Worm (Caenorhabditis elegans) whole organism, young adult: ENCODE results near the gene rev-3.

ENCODE experiments used
- B0035.1 ChIP-seq: sonication (generic microtip); optimal IDR thresholded peaks from 2 replicates; lab custom pipeline; 2016; ENCODE audit warnings: missing genetic modification characterization, mild to moderate bottlenecking, missing compliant biosample characterization, missing genotype, missing genetic modification reagents
- C06A6.2 ChIP-seq: fragments of 200-800 bp; sonication (Bioruptor generic); conservative IDR thresholded peaks from 2 replicates; pipeline ENCODE4 v1.3.6; 2022; ENCODE audit warnings: missing genetic modification characterization, missing compliant biosample characterization
- F33H1.4 ChIP-seq: fragments of 200-800 bp; sonication (Bioruptor generic); IDR thresholded peaks from 2 replicates; pipeline ENCODE4 v1.3.6; 2022; ENCODE audit warnings: missing genetic modification reagents, missing genetic modification characterization, missing compliant biosample characterization
- K12H6.12 ChIP-seq: fragments of 200-800 bp; sonication (Bioruptor generic); optimal IDR thresholded peaks from 2 replicates; lab custom pipeline; 2018; ENCODE audit warnings: mild to moderate bottlenecking, missing genetic modification characterization, missing compliant biosample characterization
- Y79H2A.3 ChIP-seq: fragments of 200-800 bp; sonication (Bioruptor generic); conservative IDR thresholded peaks from 2 replicates; pipeline ENCODE4 v1.3.6; 2022; ENCODE audit warnings: missing genetic modification reagents, missing genetic modification characterization, missing compliant biosample characterization
- attf-3 ChIP-seq: fragments of 200-800 bp; sonication (Bioruptor generic); conservative IDR thresholded peaks from 2 replicates; pipeline ENCODE4 v1.3.6; 2022; ENCODE audit warnings: missing genetic modification reagents, missing genetic modification characterization, missing compliant biosample characterization
- attf-5 ChIP-seq: fragments of 200-800 bp; sonication (Bioruptor generic); optimal IDR thresholded peaks from 2 replicates; lab custom pipeline; 2018; ENCODE audit warnings: mild to moderate bottlenecking, missing genetic modification characterization, missing compliant biosample characterization
- cebp-1 ChIP-seq, 2 experiments: fragments of 200-800 bp in 1 of 2; sonication (Bioruptor generic) in 1 of 2; sonication (generic microtip) in 1 of 2; IDR thresholded peaks in 1 of 2; optimal IDR thresholded peaks in 1 of 2; 2 replicates each; pipeline versions ENCODE4 v1.3.6 to Lab custom; 2017 to 2022; ENCODE audit warnings: missing compliant biosample characterization in 2 of 2, missing genetic modification characterization in 2 of 2, mild to moderate bottlenecking in 1 of 2, missing genetic modification reagents in 1 of 2, moderate library complexity in 1 of 2
- ceh-100 ChIP-seq: fragments of 200-800 bp; sonication (Bioruptor generic); IDR thresholded peaks from 2 replicates; pipeline ENCODE4 v1.3.6; 2022; ENCODE audit warnings: missing genetic modification reagents, missing genetic modification characterization, missing compliant biosample characterization
- ceh-40 ChIP-seq: fragments of 200-800 bp; sonication (Bioruptor generic); IDR thresholded peaks from 2 replicates; pipeline ENCODE4 v1.3.6; 2022; ENCODE audit warnings: missing genetic modification characterization, missing compliant biosample characterization
- ceh-91 ChIP-seq: fragments of 200-800 bp; sonication (Bioruptor generic); IDR thresholded peaks from 2 replicates; pipeline ENCODE4 v1.3.6; 2022; ENCODE audit warnings: missing genetic modification reagents, missing genetic modification characterization, missing compliant biosample characterization
- dox-1 ChIP-seq: fragments of 200-800 bp; sonication (Bioruptor generic); IDR thresholded peaks from 2 replicates; pipeline ENCODE4 v1.3.6; 2022; ENCODE audit warnings: missing genetic modification reagents, missing genetic modification characterization, missing compliant biosample characterization
- egrh-3 ChIP-seq: fragments of 200-800 bp; sonication (Bioruptor generic); IDR thresholded peaks from 2 replicates; pipeline ENCODE4 v1.3.6; 2022; ENCODE audit warnings: missing genetic modification reagents, missing genetic modification characterization, missing compliant biosample characterization
- hmg-1.2 ChIP-seq: fragments of 200-800 bp; sonication (Bioruptor generic); IDR thresholded peaks from 2 replicates; pipeline ENCODE4 v1.3.6; 2022; ENCODE audit warnings: missing genetic modification reagents, missing genetic modification characterization, missing compliant biosample characterization
- lag-1 ChIP-seq: fragments of 200-800 bp; sonication (Bioruptor generic); IDR thresholded peaks from 2 replicates; pipeline ENCODE4 v1.3.6; 2022; ENCODE audit warnings: missing genetic modification reagents, missing genetic modification characterization, missing compliant biosample characterization
- let-607 ChIP-seq, 2 experiments: fragments of 200-800 bp in 1 of 2; sonication (Bioruptor generic) in 1 of 2; sonication (generic microtip) in 1 of 2; optimal IDR thresholded peaks; 2 replicates each; lab custom pipeline; 2016 to 2018; ENCODE audit warnings: mild to moderate bottlenecking in 2 of 2, missing compliant biosample characterization in 2 of 2, missing genetic modification characterization in 2 of 2, moderate library complexity in 2 of 2, missing genotype in 1 of 2
- lin-40 ChIP-seq: sonication (generic microtip); optimal IDR thresholded peaks from 2 replicates; lab custom pipeline; 2016; ENCODE audit warnings: missing genetic modification characterization, mild to moderate bottlenecking, missing compliant biosample characterization, missing genotype, missing genetic modification reagents
- madf-6 ChIP-seq: fragments of 200-800 bp; sonication (Bioruptor generic); IDR thresholded peaks from 2 replicates; pipeline ENCODE4 v1.3.6; 2022; ENCODE audit warnings: missing genetic modification reagents, missing genetic modification characterization, missing compliant biosample characterization
- mel-28 ChIP-seq: sonication (generic microtip); optimal IDR thresholded peaks from 2 replicates; lab custom pipeline; 2016; ENCODE audit warnings: borderline replicate concordance, mild to moderate bottlenecking, missing genetic modification characterization, missing compliant biosample characterization
- nfyb-1 ChIP-seq: fragments of 200-800 bp; sonication (Bioruptor generic); IDR thresholded peaks from 2 replicates; pipeline ENCODE4 v1.3.6; 2022; ENCODE audit warnings: missing genetic modification reagents, missing genetic modification characterization, missing compliant biosample characterization
- nhr-179 ChIP-seq: sonication (generic microtip); optimal IDR thresholded peaks from 2 replicates; lab custom pipeline; 2016; ENCODE audit warnings: mild to moderate bottlenecking, missing genetic modification characterization, missing compliant biosample characterization
- nhr-80 ChIP-seq: sonication (generic microtip); optimal IDR thresholded peaks from 2 replicates; lab custom pipeline; 2016; ENCODE audit warnings: missing genetic modification characterization, missing compliant biosample characterization
- sdz-38 ChIP-seq: sonication (generic microtip); optimal IDR thresholded peaks from 2 replicates; lab custom pipeline; 2016; ENCODE audit warnings: missing genotype, missing genetic modification characterization, missing compliant biosample characterization
- snpc-1.3 ChIP-seq: sonication (generic microtip); optimal IDR thresholded peaks from 2 replicates; lab custom pipeline; 2017; ENCODE audit warnings: missing genetic modification characterization, mild to moderate bottlenecking, missing compliant biosample characterization, antibody characterized with exemption, moderate library complexity, missing genotype, missing genetic modification reagents; ENCODE audit not compliant: insufficient read depth
- somi-1 ChIP-seq: fragments of 200-800 bp; sonication (Bioruptor generic); optimal IDR thresholded peaks from 2 replicates; lab custom pipeline; 2018; ENCODE audit warnings: mild to moderate bottlenecking, missing genetic modification characterization, missing compliant biosample characterization
- tbp1 ChIP-seq: fragments of 200-800 bp; sonication (Bioruptor generic); optimal IDR thresholded peaks from 2 replicates; lab custom pipeline; 2018; ENCODE audit warnings: mild to moderate bottlenecking, missing genetic modification characterization, missing compliant biosample characterization
- unc-130 ChIP-seq: sonication (generic microtip); optimal IDR thresholded peaks from 2 replicates; lab custom pipeline; 2016; ENCODE audit warnings: missing genetic modification reagents, missing genetic modification characterization, missing compliant biosample characterization
- unc-62 ChIP-seq: fragments of 150-350 bp; optimal IDR thresholded peaks from 2 replicates; lab custom pipeline; 2014; ENCODE audit warnings: missing biosample characterization, missing genetic modification reagents, missing genetic modification characterization
- zfh-2 ChIP-seq: fragments of 200-800 bp; sonication (Bioruptor generic); conservative IDR thresholded peaks from 2 replicates; pipeline ENCODE4 v1.3.6; 2022; ENCODE audit warnings: missing genetic modification reagents, missing genetic modification characterization, missing compliant biosample characterization
- ztf-22 ChIP-seq: fragments of 200-800 bp; sonication (Bioruptor generic); optimal IDR thresholded peaks from 2 replicates; lab custom pipeline; 2018; ENCODE audit warnings: mild to moderate bottlenecking, missing genetic modification characterization, moderate library complexity, missing compliant biosample characterization
- ztf-25 ChIP-seq: fragments of 200-800 bp; sonication (Bioruptor generic); IDR thresholded peaks from 2 replicates; pipeline ENCODE4 v1.3.6; 2022; ENCODE audit warnings: missing genetic modification reagents, missing genetic modification characterization, missing compliant biosample characterization
- ztf-3 ChIP-seq: fragments of 200-800 bp; sonication (Bioruptor generic); optimal IDR thresholded peaks from 2 replicates; lab custom pipeline; 2018; ENCODE audit warnings: mild to moderate bottlenecking, missing genetic modification characterization, missing compliant biosample characterization
- ztf-6 ChIP-seq: fragments of 200-800 bp; sonication (Bioruptor generic); IDR thresholded peaks from 2 replicates; pipeline ENCODE4 v1.3.6; 2022; ENCODE audit warnings: missing genetic modification reagents, missing genetic modification characterization, missing compliant biosample characterization

rev-3 gene

DNA sequence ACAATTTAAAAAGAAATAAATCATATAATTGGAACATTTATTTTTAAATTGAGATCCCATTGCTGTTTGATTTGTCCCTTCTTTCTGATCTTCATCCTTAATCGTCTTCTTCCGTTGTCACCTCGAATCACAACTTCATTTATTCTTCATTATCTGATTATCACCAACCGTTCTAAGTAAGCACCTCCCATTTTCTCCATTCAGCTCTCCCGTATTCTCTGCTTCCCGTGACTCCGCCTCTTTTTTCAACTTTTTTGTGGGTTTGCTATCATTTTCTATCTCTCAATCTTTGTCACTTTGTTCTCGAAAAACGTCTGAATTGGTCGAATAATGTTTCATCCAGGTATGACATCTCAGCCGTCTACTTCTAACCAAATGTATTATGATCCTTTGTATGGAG lies 25.5 kb upstream of the rev-3 start, which contains the start of gene sma-4:
TSS of gene sma-4 (plus strand) at position 301 of the 400 bp plus-strand sequence.
- TF ChIP-seq attf-3 (GFP tag; lab: Robert Waterston, UW) (no peak), snpc-1.3 (tag; lab: Kevin White, UChicago) (no peak), ceh-40 (GFP tag; lab: Robert Waterston, UW) (no peak), nhr-80 (tag; lab: Kevin White, UChicago) (no peak), C06A6.2 (GFP tag; lab: Robert Waterston, UW) (no peak), unc-130 (GFP tag; lab: Kevin White, UChicago) (no peak), nhr-179 (tag; lab: Kevin White, UChicago) (no peak), mel-28 (no peak), Y79H2A.3 (GFP tag; lab: Robert Waterston, UW) (no peak), ztf-6 (no peak), ztf-25 (GFP tag; lab: Robert Waterston, UW) (no peak), ceh-91 (GFP tag; lab: Robert Waterston, UW) (no peak)

DNA sequence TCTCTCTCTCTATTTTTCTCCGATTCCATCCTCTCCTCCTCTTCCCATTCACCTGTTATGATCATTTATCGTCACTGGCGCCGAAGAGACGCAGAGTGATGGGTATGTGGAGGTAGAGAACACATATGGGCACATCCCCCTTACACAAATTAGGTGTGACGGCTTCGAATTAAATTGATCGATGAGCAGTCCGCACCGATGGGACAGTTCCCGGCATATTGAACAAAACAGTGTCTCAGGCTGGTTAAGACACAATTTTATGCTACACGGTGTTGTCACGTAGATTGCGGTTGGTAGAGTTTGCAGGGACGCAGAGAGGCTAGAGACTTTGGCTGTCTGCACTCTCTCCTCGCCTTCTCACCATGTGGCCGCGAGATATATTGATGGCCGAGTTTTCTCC lies 24.3 kb upstream of the rev-3 start, which contains the start of gene R12B2.7:
TSS of gene R12B2.7 (plus strand) at position 247 of the 400 bp plus-strand sequence.
- TF ChIP-seq zfh-2 (GFP tag; lab: Robert Waterston, UW) (peak; percentile 23; the same call in 1 of the 2 replicates), ztf-22 (peak; percentile 25), nhr-80 (tag; lab: Kevin White, UChicago) (peak; percentile 31), nfyb-1 (GFP tag; lab: Robert Waterston, UW) (no peak)

DNA sequence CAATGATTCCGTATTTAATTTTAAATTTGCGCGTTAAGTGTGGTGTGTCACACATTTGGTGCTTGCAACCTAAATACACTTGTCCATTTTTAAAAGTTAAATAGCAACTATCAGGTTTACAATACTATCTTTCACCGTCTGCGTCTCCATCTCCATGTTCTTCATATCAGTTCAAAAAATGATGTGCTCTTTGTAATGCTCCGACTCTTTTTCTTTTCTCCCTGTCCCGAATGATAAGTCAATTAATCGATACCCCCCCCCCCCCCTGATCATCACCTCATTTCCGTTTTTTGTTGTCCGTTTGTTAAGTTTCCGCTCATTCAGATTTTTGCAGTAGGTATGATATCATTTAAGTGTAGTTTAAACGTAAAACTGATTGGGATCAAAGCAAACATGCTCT lies 23.6 kb upstream of the rev-3 start:
- TF ChIP-seq lin-40 (no peak), ztf-3 (no peak), dox-1 (GFP tag; lab: Robert Waterston, UW) (no peak), F33H1.4 (GFP tag; lab: Robert Waterston, UW) (no peak), cebp-1 (GFP tag; IDR thresholded peaks at IDR 0.05; lab: Robert Waterston, UW) (no peak), cebp-1 (tag; optimal IDR thresholded peaks at IDR 0.05; lab: Kevin White, UChicago) (peak; percentile 34), hmg-1.2 (GFP tag; lab: Robert Waterston, UW) (0 out of 2 replicates have a peak, but pooled peaks have one; percentile 17), K12H6.12 (no peak), madf-6 (no peak), somi-1 (GFP tag; lab: Kevin White, UChicago) (no peak), sdz-38 (tag; lab: Kevin White, UChicago) (no peak), egrh-3 (GFP tag; lab: Robert Waterston, UW) (peak; percentile 47; the same call in 1 of the 2 replicates), attf-5 (GFP tag; lab: Kevin White, UChicago) (no peak), lag-1 (no peak), ceh-100 (GFP tag; lab: Robert Waterston, UW) (no peak)

DNA sequence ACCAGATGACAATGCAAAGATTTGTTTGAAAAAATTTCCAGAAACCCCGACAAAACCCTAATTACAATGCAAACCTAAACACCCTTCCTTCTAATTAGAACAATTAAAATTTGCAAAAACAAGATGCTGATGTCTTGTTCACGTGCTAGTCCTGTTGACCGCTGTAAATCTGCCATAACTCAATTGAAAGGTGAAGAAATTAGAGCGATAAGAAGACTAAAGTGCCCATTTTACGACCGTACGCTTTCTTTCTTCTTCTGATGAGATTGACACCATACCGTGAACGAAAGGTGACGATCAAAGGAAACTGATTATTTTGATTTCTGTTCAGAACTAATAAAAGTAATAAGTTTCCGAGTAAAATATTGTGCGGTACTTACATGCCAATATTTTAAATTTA lies 23.1 kb upstream of the rev-3 start:
- TF ChIP-seq B0035.1 (tag; lab: Kevin White, UChicago) = no peak
- TF ChIP-seq unc-62 = peak; percentile 6
- peak; percentile 55 for TF ChIP-seq nhr-80 (tag; lab: Kevin White, UChicago)
- TF ChIP-seq tbp1 = peak; percentile 19
- TF ChIP-seq let-607 (tag; optimal IDR thresholded peaks at IDR 0.05; lab: Kevin White, UChicago) = peak in 1 of 2 experiments; percentile 21
